In the genomic region with DNA sequence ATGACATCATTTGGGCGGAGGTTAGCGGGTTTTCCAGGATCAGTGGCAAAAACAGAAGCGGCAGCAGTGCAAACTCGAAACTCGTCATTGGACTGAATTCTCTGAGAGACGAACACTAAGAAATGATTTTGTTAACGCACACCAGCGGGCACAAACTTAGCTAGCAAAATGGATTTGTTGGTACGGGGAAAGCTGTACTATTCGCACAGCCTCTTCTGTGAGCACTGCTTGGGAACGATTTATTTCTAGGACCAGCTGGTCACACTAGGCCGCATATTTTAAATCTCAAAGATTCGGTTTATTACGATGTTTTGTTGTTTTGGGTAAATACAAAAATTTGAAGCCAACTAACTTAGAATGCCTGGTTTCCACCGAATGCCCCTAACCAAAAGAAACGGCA, we compare ENCODE assay signal across 5 fruit fly cellular contexts.
TF ChIP-seq lines count a peak whose summit lies in the region.

A gene (minus strand): TSS at position 228 of the 400 bp plus-strand sequence.

- no peak for TF ChIP-seq CTCF in whole organism, embryonic (GFP tag; optimal IDR thresholded peaks at IDR 0.05; lab: Kevin White, UChicago)

TF ChIP-seq in whole organism, adult, 20 proteins besides CTCF, POLR2A, EP300 and RAD21 (continues in another document):
- peak; percentile 49 for TF ChIP-seq CG14711 (tag; optimal IDR thresholded peaks at IDR 0.05; lab: Kevin White, UChicago)
- TF ChIP-seq kay (GFP tag; lab: Kevin White, UChicago; ENCODE audit: borderline replicate concordance), result no peak
- TF ChIP-seq CG1620 (GFP tag; optimal IDR thresholded peaks at IDR 0.05; lab: Kevin White, UChicago), result peak; percentile 61
- TF ChIP-seq Hr96 (GFP tag; optimal IDR thresholded peaks at IDR 0.05; lab: Kevin White, UChicago), result peak; percentile 65
- peak; percentile 61 for TF ChIP-seq Mnt (GFP tag; optimal IDR thresholded peaks at IDR 0.05; lab: Kevin White, UChicago)
- no peak for TF ChIP-seq tj (GFP tag; optimal IDR thresholded peaks at IDR 0.05; lab: Kevin White, UChicago)
- peak; percentile 50 for TF ChIP-seq Crg-1 (GFP tag; optimal IDR thresholded peaks at IDR 0.05; lab: Kevin White, UChicago)
- peak; percentile 36 for TF ChIP-seq CG11617 (GFP tag; optimal IDR thresholded peaks at IDR 0.05; lab: Kevin White, UChicago)
- peak; percentile 69 for TF ChIP-seq bab1 (GFP tag; optimal IDR thresholded peaks at IDR 0.05; lab: Kevin White, UChicago)
- peak; percentile 69 for TF ChIP-seq CG7101 (tag; optimal IDR thresholded peaks at IDR 0.05; lab: Kevin White, UChicago)
- peak; percentile 21 for TF ChIP-seq cic (GFP tag; optimal IDR thresholded peaks at IDR 0.05; lab: Kevin White, UChicago)
- no peak for TF ChIP-seq CG5204 (GFP tag; optimal IDR thresholded peaks at IDR 0.05; lab: Kevin White, UChicago)
- TF ChIP-seq Clk (GFP tag; optimal IDR thresholded peaks at IDR 0.05; lab: Kevin White, UChicago), result no peak
- TF ChIP-seq CG7045 (GFP tag; optimal IDR thresholded peaks at IDR 0.05; lab: Kevin White, UChicago), result peak; percentile 64
- TF ChIP-seq ovo (GFP tag; optimal IDR thresholded peaks at IDR 0.05; lab: Kevin White, UChicago), result no peak
- peak; percentile 47 for TF ChIP-seq toe (GFP tag; optimal IDR thresholded peaks at IDR 0.05; lab: Kevin White, UChicago)
- peak; percentile 32 for TF ChIP-seq pad (GFP tag; optimal IDR thresholded peaks at IDR 0.05; lab: Kevin White, UChicago)

TF ChIP-seq in whole organism, embryonic, 481 proteins besides CTCF, POLR2A, EP300 and RAD21 (continues in another document):
- peak; percentile 29 for TF ChIP-seq gcm2 (GFP tag; optimal IDR thresholded peaks at IDR 0.05; lab: Kevin White, UChicago)
- TF ChIP-seq tx (GFP tag; optimal IDR thresholded peaks at IDR 0.05; lab: Kevin White, UChicago), result no peak
- peak; percentile 71 to 72 for TF ChIP-seq dpn (GFP tag; optimal IDR thresholded peaks at IDR 0.05; lab: Kevin White, UChicago)
- no peak for TF ChIP-seq pros (GFP tag; optimal IDR thresholded peaks at IDR 0.05; lab: Kevin White, UChicago)
- peak in 1 of 2 experiments; percentile 47 for TF ChIP-seq bsh (GFP tag; optimal IDR thresholded peaks at IDR 0.05; lab: Kevin White, UChicago)
- peak; percentile 21; the same call in 1 of the 2 replicates for TF ChIP-seq hbn (GFP tag; IDR thresholded peaks at IDR 0.05; lab: Robert Waterston, UW; ENCODE audit: partially characterized antibody)
- peak; percentile 99 for TF ChIP-seq CG11696 (GFP tag; IDR thresholded peaks at IDR 0.05; lab: Robert Waterston, UW)
- TF ChIP-seq mirr (GFP tag; optimal IDR thresholded peaks at IDR 0.05; lab: Kevin White, UChicago), result peak; percentile 55
- peak; percentile 39 for TF ChIP-seq Hr3 (GFP tag; optimal IDR thresholded peaks at IDR 0.05; lab: Kevin White, UChicago)
- no peak for TF ChIP-seq TFAM (GFP tag; optimal IDR thresholded peaks at IDR 0.05; lab: Kevin White, UChicago)
- TF ChIP-seq sens (GFP tag; lab: Kevin White, UChicago), result peak; percentile 83
- peak; percentile 52 for TF ChIP-seq CG9797 (GFP tag; optimal IDR thresholded peaks at IDR 0.05; lab: Kevin White, UChicago)
- peak; percentile 46 for TF ChIP-seq chn (GFP tag; optimal IDR thresholded peaks at IDR 0.05; lab: Kevin White, UChicago)
- TF ChIP-seq H15 (GFP tag; IDR thresholded peaks at IDR 0.05; lab: Robert Waterston, UW), result peak; percentile 62; the same call in 1 of the 3 replicates
- TF ChIP-seq CG3995 (GFP tag; optimal IDR thresholded peaks at IDR 0.05; lab: Kevin White, UChicago), result peak; percentile 80
- TF ChIP-seq Dref (GFP tag; IDR thresholded peaks at IDR 0.05; lab: Robert Waterston, UW), result peak; percentile 53

TF ChIP-seq in whole organism, prepupa, 60 proteins besides CTCF, POLR2A, EP300 and RAD21 (continues in another document):
- TF ChIP-seq dsx (GFP tag; optimal IDR thresholded peaks at IDR 0.05; lab: Kevin White, UChicago; ENCODE audit: poor library complexity, severe bottlenecking) (peak; percentile 53), CG11902 (GFP tag; optimal IDR thresholded peaks at IDR 0.05; lab: Kevin White, UChicago) (no peak), cyc (GFP tag; optimal IDR thresholded peaks at IDR 0.05; lab: Kevin White, UChicago) (peak; percentile 65), CG11294 (GFP tag; IDR thresholded peaks at IDR 0.05; lab: Robert Waterston, UW) (peak; percentile 45; the same call in 1 of the 2 replicates), Eip75B (GFP tag; optimal IDR thresholded peaks at IDR 0.05; lab: Kevin White, UChicago) (peak; percentile 32), Hr38 (GFP tag; optimal IDR thresholded peaks at IDR 0.05; lab: Kevin White, UChicago) (peak; percentile 8), Eip93F (GFP tag; optimal IDR thresholded peaks at IDR 0.05; lab: Kevin White, UChicago) (no peak), CG6163 (GFP tag; IDR thresholded peaks at IDR 0.05; lab: Robert Waterston, UW) (peak; percentile 78), lz (GFP tag; optimal IDR thresholded peaks at IDR 0.05; lab: Kevin White, UChicago) (peak; percentile 59), CG15336 (GFP tag; IDR thresholded peaks at IDR 0.05; lab: Robert Waterston, UW) (peak; percentile 58), CG8632 (GFP tag; optimal IDR thresholded peaks at IDR 0.05; lab: Kevin White, UChicago) (peak; percentile 22), net (GFP tag; optimal IDR thresholded peaks at IDR 0.05; lab: Kevin White, UChicago) (peak; percentile 56), CG6792 (GFP tag; optimal IDR thresholded peaks at IDR 0.05; lab: Kevin White, UChicago) (peak; percentile 44), CG3032 (tag; optimal IDR thresholded peaks at IDR 0.05; lab: Kevin White, UChicago) (peak; percentile 53), eg (GFP tag; IDR thresholded peaks at IDR 0.05; lab: Robert Waterston, UW) (peak; percentile 87), Hr39 (GFP tag; optimal IDR thresholded peaks at IDR 0.05; lab: Kevin White, UChicago) (peak; percentile 70), CG11762 (GFP tag; optimal IDR thresholded peaks at IDR 0.05; lab: Kevin White, UChicago; ENCODE audit: insufficient read depth) (peak; percentile 15), CG6276 (GFP tag; optimal IDR thresholded peaks at IDR 0.05; lab: Kevin White, UChicago) (no peak)

TF ChIP-seq in whole organism, pupa, 21 proteins besides CTCF, POLR2A, EP300 and RAD21 (continues in another document):
- peak; percentile 34 for TF ChIP-seq CG34367 (tag; optimal IDR thresholded peaks at IDR 0.05; lab: Kevin White, UChicago)
- TF ChIP-seq Ets98B (GFP tag; IDR thresholded peaks at IDR 0.05; lab: Robert Waterston, UW), result peak; percentile 83
- peak; percentile 71 for TF ChIP-seq CG32121 (GFP tag; IDR thresholded peaks at IDR 0.05; lab: Robert Waterston, UW)
- TF ChIP-seq CG10348 (GFP tag; IDR thresholded peaks at IDR 0.05; lab: Robert Waterston, UW), result no peak
- peak; percentile 27 for TF ChIP-seq CG14655 (GFP tag; optimal IDR thresholded peaks at IDR 0.05; lab: Kevin White, UChicago)
- no peak for TF ChIP-seq gl (tag; optimal IDR thresholded peaks at IDR 0.05; lab: Kevin White, UChicago)
- TF ChIP-seq CG15710 (tag; optimal IDR thresholded peaks at IDR 0.05; lab: Kevin White, UChicago), result peak; percentile 47
- peak; percentile 14 for TF ChIP-seq CG8301 (tag; optimal IDR thresholded peaks at IDR 0.05; lab: Kevin White, UChicago)
- no peak for TF ChIP-seq CG9948 (tag; optimal IDR thresholded peaks at IDR 0.05; lab: Kevin White, UChicago)
- peak; percentile 37 for TF ChIP-seq Snoo (tag; optimal IDR thresholded peaks at IDR 0.05; lab: Kevin White, UChicago)
- TF ChIP-seq CG4496 (GFP tag; IDR thresholded peaks at IDR 0.05; lab: Robert Waterston, UW), result peak; percentile 84
- peak; percentile 55; the same call in 1 of the 2 replicates for TF ChIP-seq rn (GFP tag; IDR thresholded peaks at IDR 0.05; lab: Robert Waterston, UW)
- peak; percentile 42 for TF ChIP-seq CG17806 (tag; optimal IDR thresholded peaks at IDR 0.05; lab: Kevin White, UChicago)
- TF ChIP-seq CG13204 (GFP tag; optimal IDR thresholded peaks at IDR 0.05; lab: Kevin White, UChicago), result no peak
- peak; percentile 20 for TF ChIP-seq Pif1B (GFP tag; optimal IDR thresholded peaks at IDR 0.05; lab: Kevin White, UChicago)
- TF ChIP-seq CG8159 (tag; optimal IDR thresholded peaks at IDR 0.05; lab: Kevin White, UChicago), result peak; percentile 30
- no peak for TF ChIP-seq D1 (tag; optimal IDR thresholded peaks at IDR 0.05; lab: Kevin White, UChicago)
- peak; percentile 67 for TF ChIP-seq CG12605 (GFP tag; IDR thresholded peaks at IDR 0.05; lab: Robert Waterston, UW)
- TF ChIP-seq EcR (GFP tag; optimal IDR thresholded peaks at IDR 0.05; lab: Kevin White, UChicago), result no peak
- peak; percentile 47 for TF ChIP-seq Pif1A (GFP tag; optimal IDR thresholded peaks at IDR 0.05; lab: Kevin White, UChicago)

TF ChIP-seq in whole organism, wandering third instar larva, 38 proteins besides CTCF, POLR2A, EP300 and RAD21 (continues in another document):
- TF ChIP-seq Jra (GFP tag; optimal IDR thresholded peaks at IDR 0.05; lab: Kevin White, UChicago) (peak; percentile 43), OdsH (GFP tag; optimal IDR thresholded peaks at IDR 0.05; lab: Kevin White, UChicago) (peak; percentile 65), CG9705 (GFP tag; optimal IDR thresholded peaks at IDR 0.05; lab: Kevin White, UChicago) (peak; percentile 10), h (GFP tag; optimal IDR thresholded peaks at IDR 0.05; lab: Kevin White, UChicago) (peak; percentile 67), rgr (GFP tag; optimal IDR thresholded peaks at IDR 0.05; lab: Kevin White, UChicago) (peak; percentile 79), psq (GFP tag; optimal IDR thresholded peaks at IDR 0.05; lab: Kevin White, UChicago) (peak; percentile 34), brk (GFP tag; optimal IDR thresholded peaks at IDR 0.05; lab: Kevin White, UChicago) (no peak), woc (GFP tag; optimal IDR thresholded peaks at IDR 0.05; lab: Kevin White, UChicago) (peak; percentile 88), jim (GFP tag; optimal IDR thresholded peaks at IDR 0.05; lab: Kevin White, UChicago) (peak; percentile 47), usp (GFP tag; optimal IDR thresholded peaks at IDR 0.05; lab: Kevin White, UChicago) (no peak), pan (optimal IDR thresholded peaks at IDR 0.05; lab: Kevin White, UChicago) (no peak), Dif (GFP tag; optimal IDR thresholded peaks at IDR 0.05; lab: Kevin White, UChicago; ENCODE audit: partially characterized antibody) (no peak), sv (GFP tag; optimal IDR thresholded peaks at IDR 0.05; lab: Kevin White, UChicago) (peak; percentile 6), GATAd (GFP tag; optimal IDR thresholded peaks at IDR 0.05; lab: Kevin White, UChicago) (peak; percentile 1), lola (GFP tag; optimal IDR thresholded peaks at IDR 0.05; lab: Kevin White, UChicago) (no peak), Hr83 (GFP tag; optimal IDR thresholded peaks at IDR 0.05; lab: Kevin White, UChicago; ENCODE audit: poor library complexity, severe bottlenecking) (peak; percentile 97), CrebA (GFP tag; optimal IDR thresholded peaks at IDR 0.05; lab: Kevin White, UChicago; ENCODE audit: borderline replicate concordance) (no peak), Hnf4 (GFP tag; optimal IDR thresholded peaks at IDR 0.05; lab: Kevin White, UChicago) (peak; percentile 77), fru (GFP tag; optimal IDR thresholded peaks at IDR 0.05; lab: Kevin White, UChicago) (peak; percentile 63), dl (GFP tag; optimal IDR thresholded peaks at IDR 0.05; lab: Kevin White, UChicago; ENCODE audit: insufficient read depth in 1 of 2, partially characterized antibody in 2 of 2) (no peak), br (GFP tag; optimal IDR thresholded peaks at IDR 0.05; lab: Kevin White, UChicago) (peak; percentile 76)
